Worm (Caenorhabditis elegans) whole organism, L3 larva: ENCODE results near the gene dpy-18.

ENCODE experiments used
- ama-1 ChIP-seq: fragments of 150-350 bp; optimal IDR thresholded peaks from 2 replicates; lab custom pipeline; 2018
- ceh-82 ChIP-seq: fragments of 150-350 bp; optimal IDR thresholded peaks from 2 replicates; lab custom pipeline; 2014; ENCODE audit warnings: missing biosample characterization, missing genetic modification characterization
- fkh-10 ChIP-seq: sonication (generic microtip); optimal IDR thresholded peaks from 2 replicates; lab custom pipeline; 2017; ENCODE audit warnings: missing biosample characterization, missing genetic modification reagents, missing genetic modification characterization
- fos-1 ChIP-seq: fragments of 150-350 bp; optimal IDR thresholded peaks from 2 replicates; lab custom pipeline; 2014; ENCODE audit warnings: missing biosample characterization, missing genetic modification characterization
- mdl-1 ChIP-seq: fragments of 150-350 bp; optimal IDR thresholded peaks from 2 replicates; lab custom pipeline; 2014; ENCODE audit warnings: missing biosample characterization, missing genetic modification characterization
- mml-1 ChIP-seq: fragments of 150-350 bp; sonication (generic microtip); optimal IDR thresholded peaks from 3 replicates; lab custom pipeline; 2014; ENCODE audit warnings: missing biosample characterization, missing genetic modification characterization
- nhr-237 ChIP-seq: fragments of 150-350 bp; optimal IDR thresholded peaks from 2 replicates; lab custom pipeline; 2014; ENCODE audit warnings: missing biosample characterization, missing genetic modification characterization
- nhr-28 ChIP-seq: fragments of 150-350 bp; optimal IDR thresholded peaks from 2 replicates; lab custom pipeline; 2014; ENCODE audit warnings: missing biosample characterization, missing genetic modification characterization
- nhr-67 ChIP-seq: fragments of 150-350 bp; optimal IDR thresholded peaks from 2 replicates; lab custom pipeline; 2014; ENCODE audit warnings: missing biosample characterization, missing genetic modification characterization
- sea-2 ChIP-seq: fragments of 150-350 bp; sonication (generic microtip); optimal IDR thresholded peaks from 4 replicates; lab custom pipeline; 2014; ENCODE audit warnings: missing biosample characterization, missing genetic modification reagents, missing genetic modification characterization
- tbx-2 ChIP-seq: sonication (generic microtip); optimal IDR thresholded peaks from 2 replicates; lab custom pipeline; 2016; ENCODE audit warnings: mild to moderate bottlenecking, missing genetic modification characterization, missing compliant biosample characterization
- zag-1 ChIP-seq: fragments of 150-350 bp; optimal IDR thresholded peaks from 2 replicates; lab custom pipeline; 2014; ENCODE audit warnings: missing biosample characterization, missing genetic modification characterization
- ztf-4 ChIP-seq: fragments of 150-350 bp; optimal IDR thresholded peaks from 2 replicates; lab custom pipeline; 2014; ENCODE audit warnings: missing biosample characterization, missing genetic modification characterization

ce11 chrIII:11324093-11324492, 53.7 kb downstream of the dpy-18 start:
- TF ChIP-seq tbx-2 (tag; lab: Kevin White, UChicago) (no peak), nhr-237 (no peak), zag-1 (no peak), ceh-82 (tag; lab: Kevin White, UChicago) (no peak), mdl-1 (tag; lab: Kevin White, UChicago) (no peak), nhr-67 (no peak), ztf-4 (tag; lab: Kevin White, UChicago) (no peak), fos-1 (tag; lab: Kevin White, UChicago) (no peak), fkh-10 (no peak), ama-1 (lab: Kevin White, UChicago) (no peak), mml-1 (tag; lab: Kevin White, UChicago) (no peak), sea-2 (no peak), nhr-28 (tag; lab: Kevin White, UChicago) (no peak)
